Worm (Caenorhabditis elegans) whole organism, young adult: ENCODE measurements around the gene mrpl-36.

Source experiments
- B0019.2 ChIP-seq: fragments of 200-800 bp; sonication (Bioruptor generic); conservative IDR thresholded peaks from 2 replicates; pipeline ENCODE4 v1.3.6; 2022; ENCODE audit warnings: missing genetic modification reagents, missing genetic modification characterization, missing compliant biosample characterization
- B0336.3 ChIP-seq: fragments of 200-800 bp; sonication (Bioruptor generic); IDR thresholded peaks from 2 replicates; pipeline ENCODE4 v1.3.6; 2022; ENCODE audit warnings: missing genetic modification characterization, missing compliant biosample characterization
- F39B2.1 ChIP-seq: fragments of 200-800 bp; sonication (Bioruptor generic); IDR thresholded peaks from 2 replicates; pipeline ENCODE4 v1.3.6; 2022; ENCODE audit warnings: missing genetic modification reagents, missing genetic modification characterization, missing compliant biosample characterization
- F55B11.4 ChIP-seq: sonication (generic microtip); optimal IDR thresholded peaks from 2 replicates; lab custom pipeline; 2016; ENCODE audit warnings: missing compliant biosample characterization, missing genetic modification characterization, borderline replicate concordance; ENCODE audit not compliant: insufficient read depth
- F57A8.1 ChIP-seq: fragments of 200-800 bp; sonication (Bioruptor generic); optimal IDR thresholded peaks from 2 replicates; lab custom pipeline; 2018; ENCODE audit warnings: mild to moderate bottlenecking, missing genetic modification characterization, moderate library complexity, missing compliant biosample characterization
- K11D2.4 ChIP-seq: fragments of 200-800 bp; sonication (Bioruptor generic); IDR thresholded peaks from 2 replicates; pipeline ENCODE4 v1.3.6; 2022; ENCODE audit warnings: missing genetic modification reagents, missing genetic modification characterization, missing compliant biosample characterization
- K12H6.12 ChIP-seq: fragments of 200-800 bp; sonication (Bioruptor generic); optimal IDR thresholded peaks from 2 replicates; lab custom pipeline; 2018; ENCODE audit warnings: mild to moderate bottlenecking, missing genetic modification characterization, missing compliant biosample characterization
- Y56A3A.18 ChIP-seq: fragments of 200-800 bp; sonication (Bioruptor generic); IDR thresholded peaks from 2 replicates; pipeline ENCODE4 v1.3.6; 2022; ENCODE audit warnings: missing genetic modification reagents, missing genetic modification characterization, missing compliant biosample characterization
- Y79H2A.3 ChIP-seq: fragments of 200-800 bp; sonication (Bioruptor generic); conservative IDR thresholded peaks from 2 replicates; pipeline ENCODE4 v1.3.6; 2022; ENCODE audit warnings: missing genetic modification reagents, missing genetic modification characterization, missing compliant biosample characterization
- attf-6 ChIP-seq: fragments of 200-800 bp; sonication (Bioruptor generic); IDR thresholded peaks from 2 replicates; pipeline ENCODE4 v1.3.6; 2022; ENCODE audit warnings: missing genetic modification reagents, missing genetic modification characterization, missing compliant biosample characterization
- ccch-3 ChIP-seq: fragments of 200-800 bp; sonication (Bioruptor generic); optimal IDR thresholded peaks from 2 replicates; lab custom pipeline; 2018; ENCODE audit warnings: mild to moderate bottlenecking, missing genetic modification characterization, missing compliant biosample characterization
- ceh-27 ChIP-seq: fragments of 200-800 bp; sonication (Bioruptor generic); optimal IDR thresholded peaks from 2 replicates; lab custom pipeline; 2018; ENCODE audit warnings: mild to moderate bottlenecking, missing genetic modification characterization, moderate library complexity, missing compliant biosample characterization
- ceh-40 ChIP-seq: fragments of 200-800 bp; sonication (Bioruptor generic); IDR thresholded peaks from 2 replicates; pipeline ENCODE4 v1.3.6; 2022; ENCODE audit warnings: missing genetic modification characterization, missing compliant biosample characterization
- ceh-58 ChIP-seq: fragments of 200-800 bp; sonication (Bioruptor generic); IDR thresholded peaks from 2 replicates; pipeline ENCODE4 v1.3.6; 2022; ENCODE audit warnings: missing genetic modification characterization, missing compliant biosample characterization
- ceh-79 ChIP-seq: sonication (generic microtip); optimal IDR thresholded peaks from 2 replicates; lab custom pipeline; 2017; ENCODE audit warnings: mild to moderate bottlenecking, missing genetic modification characterization, missing compliant biosample characterization
- ceh-91 ChIP-seq: fragments of 200-800 bp; sonication (Bioruptor generic); IDR thresholded peaks from 2 replicates; pipeline ENCODE4 v1.3.6; 2022; ENCODE audit warnings: missing genetic modification reagents, missing genetic modification characterization, missing compliant biosample characterization
- dpff-1 ChIP-seq: sonication (generic microtip); optimal IDR thresholded peaks from 2 replicates; lab custom pipeline; 2017; ENCODE audit warnings: mild to moderate bottlenecking, missing genetic modification characterization, missing compliant biosample characterization
- dpl-1 ChIP-seq: fragments of 150-350 bp; optimal IDR thresholded peaks from 2 replicates; lab custom pipeline; 2014; ENCODE audit warnings: missing biosample characterization, missing genetic modification reagents, missing genetic modification characterization
- egl-18 ChIP-seq: fragments of 200-800 bp; sonication (Bioruptor generic); IDR thresholded peaks from 2 replicates; pipeline ENCODE4 v1.3.6; 2022; ENCODE audit warnings: missing genetic modification reagents, missing genetic modification characterization, missing compliant biosample characterization
- ekl-4 ChIP-seq: fragments of 200-800 bp; sonication (Bioruptor generic); IDR thresholded peaks from 2 replicates; pipeline ENCODE4 v1.3.6; 2022; ENCODE audit warnings: missing genetic modification reagents, missing genetic modification characterization, missing compliant biosample characterization
- gei-17 ChIP-seq: fragments of 200-800 bp; sonication (Bioruptor generic); optimal IDR thresholded peaks from 2 replicates; lab custom pipeline; 2018; ENCODE audit warnings: mild to moderate bottlenecking, missing genetic modification characterization, missing compliant biosample characterization
- hmg-1.2 ChIP-seq: fragments of 200-800 bp; sonication (Bioruptor generic); IDR thresholded peaks from 2 replicates; pipeline ENCODE4 v1.3.6; 2022; ENCODE audit warnings: missing genetic modification reagents, missing genetic modification characterization, missing compliant biosample characterization
- hmg-20 ChIP-seq: fragments of 200-800 bp; sonication (Bioruptor generic); IDR thresholded peaks from 2 replicates; pipeline ENCODE4 v1.3.6; 2022; ENCODE audit warnings: missing genetic modification reagents, missing genetic modification characterization, missing compliant biosample characterization
- hrde-1 ChIP-seq: sonication (generic microtip); optimal IDR thresholded peaks from 2 replicates; lab custom pipeline; 2016; ENCODE audit warnings: missing genetic modification characterization, mild to moderate bottlenecking, missing compliant biosample characterization, moderate library complexity, missing genotype, missing genetic modification reagents, borderline replicate concordance
- lin-26 ChIP-seq: fragments of 200-800 bp; sonication (Bioruptor generic); IDR thresholded peaks from 2 replicates; pipeline ENCODE4 v1.3.6; 2022; ENCODE audit warnings: missing genetic modification reagents, missing genetic modification characterization, missing compliant biosample characterization
- lin-35 ChIP-seq, 3 experiments: fragments of 150-350 bp in 2 of 3; sonication (generic microtip) in 1 of 3; optimal IDR thresholded peaks; 2 replicates each; lab custom pipeline; 2014 to 2018; ENCODE audit warnings: missing biosample characterization in 3 of 3, missing genetic modification characterization in 3 of 3, missing genetic modification reagents in 3 of 3
- lin-40 ChIP-seq: sonication (generic microtip); optimal IDR thresholded peaks from 2 replicates; lab custom pipeline; 2016; ENCODE audit warnings: missing genetic modification characterization, mild to moderate bottlenecking, missing compliant biosample characterization, missing genotype, missing genetic modification reagents
- lsy-27 ChIP-seq: sonication (generic microtip); optimal IDR thresholded peaks from 2 replicates; lab custom pipeline; 2017; ENCODE audit warnings: missing genetic modification characterization, mild to moderate bottlenecking, missing compliant biosample characterization, antibody characterized with exemption, missing genotype, borderline replicate concordance; ENCODE audit not compliant: insufficient read depth
- mcd-1 ChIP-seq: fragments of 200-800 bp; sonication (Bioruptor generic); IDR thresholded peaks from 2 replicates; pipeline ENCODE4 v1.3.6; 2022; ENCODE audit warnings: missing genetic modification reagents, missing genetic modification characterization, missing compliant biosample characterization
- nhr-120 ChIP-seq: fragments of 200-800 bp; sonication (Bioruptor generic); IDR thresholded peaks from 2 replicates; pipeline ENCODE4 v1.3.6; 2022; ENCODE audit warnings: missing genetic modification characterization, missing compliant biosample characterization
- nhr-90 ChIP-seq: sonication (generic microtip); optimal IDR thresholded peaks from 2 replicates; lab custom pipeline; 2016; ENCODE audit warnings: missing genotype, mild to moderate bottlenecking, missing genetic modification characterization, missing compliant biosample characterization
- repo-1 ChIP-seq: sonication (generic microtip); optimal IDR thresholded peaks from 2 replicates; lab custom pipeline; 2017; ENCODE audit warnings: mild to moderate bottlenecking, missing genetic modification characterization, missing compliant biosample characterization
- sdz-38 ChIP-seq: sonication (generic microtip); optimal IDR thresholded peaks from 2 replicates; lab custom pipeline; 2016; ENCODE audit warnings: missing genotype, missing genetic modification characterization, missing compliant biosample characterization
- sea-2 ChIP-seq: fragments of 200-800 bp; sonication (Bioruptor generic); IDR thresholded peaks from 2 replicates; pipeline ENCODE4 v1.3.6; 2022; ENCODE audit warnings: missing genetic modification characterization, missing compliant biosample characterization
- tlf-1 ChIP-seq: fragments of 200-800 bp; sonication (Bioruptor generic); optimal IDR thresholded peaks from 2 replicates; lab custom pipeline; 2018; ENCODE audit warnings: mild to moderate bottlenecking, missing genetic modification characterization, missing compliant biosample characterization
- xnd-1 ChIP-seq: sonication (generic microtip); optimal IDR thresholded peaks from 2 replicates; lab custom pipeline; 2016; ENCODE audit warnings: missing genotype, missing genetic modification reagents, missing genetic modification characterization, missing compliant biosample characterization
- zfh-2 ChIP-seq: fragments of 200-800 bp; sonication (Bioruptor generic); conservative IDR thresholded peaks from 2 replicates; pipeline ENCODE4 v1.3.6; 2022; ENCODE audit warnings: missing genetic modification reagents, missing genetic modification characterization, missing compliant biosample characterization
- ztf-18 ChIP-seq: sonication (generic microtip); optimal IDR thresholded peaks from 2 replicates; lab custom pipeline; 2016; ENCODE audit warnings: missing genotype, mild to moderate bottlenecking, missing genetic modification characterization, missing compliant biosample characterization
- ztf-25 ChIP-seq: fragments of 200-800 bp; sonication (Bioruptor generic); IDR thresholded peaks from 2 replicates; pipeline ENCODE4 v1.3.6; 2022; ENCODE audit warnings: missing genetic modification reagents, missing genetic modification characterization, missing compliant biosample characterization
- ztf-6 ChIP-seq: fragments of 200-800 bp; sonication (Bioruptor generic); IDR thresholded peaks from 2 replicates; pipeline ENCODE4 v1.3.6; 2022; ENCODE audit warnings: missing genetic modification reagents, missing genetic modification characterization, missing compliant biosample characterization

The mrpl-36 gene

ce11 chrIII:9867780-9868503 is 20.0 kb upstream of the mrpl-36 start, which contains the start of gene dhhc-4 (continued):
- peak; percentile 44 for TF ChIP-seq tlf-1 (GFP tag; lab: Kevin White, UChicago)
- no peak for TF ChIP-seq hrde-1 (tag; lab: Kevin White, UChicago)
- TF ChIP-seq ceh-91: no peak
- no peak for TF ChIP-seq ceh-40 (GFP tag; lab: Robert Waterston, UW)
- TF ChIP-seq hmg-20 (GFP tag; lab: Robert Waterston, UW): peak; percentile 46; the same call in 1 of the 2 replicates
- no peak for TF ChIP-seq egl-18 (GFP tag; lab: Robert Waterston, UW)
- TF ChIP-seq zfh-2 (GFP tag; lab: Robert Waterston, UW): no peak
- no peak for TF ChIP-seq ztf-6 (GFP tag; lab: Robert Waterston, UW)
- peak; percentile 59 for TF ChIP-seq dpl-1 (GFP tag; lab: Kevin White, UChicago)
- no peak for TF ChIP-seq Y79H2A.3 (GFP tag; lab: Robert Waterston, UW)
- TF ChIP-seq ztf-18 (tag; lab: Kevin White, UChicago): no peak
- TF ChIP-seq xnd-1 (tag; lab: Kevin White, UChicago): peak; percentile 43
- TF ChIP-seq hmg-1.2 (GFP tag; lab: Robert Waterston, UW): no peak
- TF ChIP-seq B0019.2: no peak
- no peak for TF ChIP-seq attf-6
- TF ChIP-seq dpff-1: no peak
- no peak for TF ChIP-seq mcd-1 (GFP tag; lab: Robert Waterston, UW)
- no peak for TF ChIP-seq ztf-25 (GFP tag; lab: Robert Waterston, UW)
- peak; percentile 42 for TF ChIP-seq K12H6.12
- TF ChIP-seq ceh-58 (GFP tag; lab: Robert Waterston, UW): no peak
- no peak for TF ChIP-seq gei-17 (GFP tag; lab: Kevin White, UChicago)
- TF ChIP-seq ccch-3 (GFP tag; lab: Kevin White, UChicago): peak; percentile 45
- no peak for TF ChIP-seq ekl-4 (GFP tag; lab: Robert Waterston, UW)
- TF ChIP-seq lsy-27 (tag; lab: Kevin White, UChicago): no peak
- TF ChIP-seq K11D2.4 (GFP tag; lab: Robert Waterston, UW): peak; percentile 58; the same call in 1 of the 2 replicates
- no peak for TF ChIP-seq sea-2 (GFP tag; lab: Robert Waterston, UW)
- no peak for TF ChIP-seq F57A8.1 (GFP tag; lab: Kevin White, UChicago)
- TF ChIP-seq ceh-79 (tag; lab: Kevin White, UChicago): no peak
- TF ChIP-seq Y56A3A.18 (GFP tag; lab: Robert Waterston, UW): no peak
- no peak for TF ChIP-seq nhr-90
- no peak for TF ChIP-seq F39B2.1 (GFP tag; lab: Robert Waterston, UW)
- peak in 1 of 3 experiments; percentile 89 for TF ChIP-seq lin-35 (GFP tag; optimal IDR thresholded peaks at IDR 0.05; lab: Kevin White, UChicago)
- TF ChIP-seq lin-40 (tag; lab: Kevin White, UChicago): peak; percentile 55
- no peak for TF ChIP-seq repo-1
- no peak for TF ChIP-seq F55B11.4 (tag; lab: Kevin White, UChicago)
- no peak for TF ChIP-seq B0336.3 (GFP tag; lab: Robert Waterston, UW)
- no peak for TF ChIP-seq sdz-38
- TF ChIP-seq lin-26 (GFP tag; lab: Robert Waterston, UW): no peak
- TF ChIP-seq ceh-27: peak; percentile 82
- TF ChIP-seq nhr-120 (GFP tag; lab: Robert Waterston, UW): no peak
- TF ChIP-seq, all 124 proteins: peak for 28
